In genomic region chrX:4795329-4795728, ce11 we compare ENCODE assay signal across 3 worm cellular contexts.
TF ChIP-seq lines count a peak whose summit lies in the region.

No protein-coding gene starts in this region.

TF ChIP-seq in whole organism, L1 larva, 84 proteins besides CTCF, POLR2A, EP300 and RAD21 (continued from another document):
- TF ChIP-seq aly-2 (tag; optimal IDR thresholded peaks at IDR 0.05; lab: Kevin White, UChicago) (no peak), aha-1 (tag; optimal IDR thresholded peaks at IDR 0.05; lab: Kevin White, UChicago) (no peak), lir-3 (tag; optimal IDR thresholded peaks at IDR 0.05; lab: Kevin White, UChicago; ENCODE audit: poor library complexity) (no peak), elt-2 (tag; optimal IDR thresholded peaks at IDR 0.05; lab: Kevin White, UChicago) (peak; percentile 98), C04F5.9 (tag; optimal IDR thresholded peaks at IDR 0.05; lab: Kevin White, UChicago) (no peak), hlh-4 (tag; optimal IDR thresholded peaks at IDR 0.05; lab: Kevin White, UChicago) (no peak), unc-86 (tag; optimal IDR thresholded peaks at IDR 0.05; lab: Kevin White, UChicago) (no peak), unc-98 (GFP tag; IDR thresholded peaks at IDR 0.05; lab: Robert Waterston, UW) (no peak), fkh-8 (tag; optimal IDR thresholded peaks at IDR 0.05; lab: Kevin White, UChicago) (no peak), mab-9 (GFP tag; IDR thresholded peaks at IDR 0.05; lab: Robert Waterston, UW) (no peak), nhr-237 (tag; optimal IDR thresholded peaks at IDR 0.05; lab: Kevin White, UChicago) (no peak), nhr-84 (tag; optimal IDR thresholded peaks at IDR 0.05; lab: Kevin White, UChicago) (no peak), alr-1 (tag; optimal IDR thresholded peaks at IDR 0.05; lab: Kevin White, UChicago; ENCODE audit: borderline replicate concordance) (no peak), nhr-11 (tag; optimal IDR thresholded peaks at IDR 0.05; lab: Kevin White, UChicago) (no peak), tlp-1 (tag; optimal IDR thresholded peaks at IDR 0.05; lab: Kevin White, UChicago) (peak; percentile 47), pqm-1 (tag; optimal IDR thresholded peaks at IDR 0.05; lab: Kevin White, UChicago) (peak; percentile 12), blmp-1 (tag; optimal IDR thresholded peaks at IDR 0.05; lab: Kevin White, UChicago) (peak; percentile 96), tbx-2 (tag; optimal IDR thresholded peaks at IDR 0.05; lab: Kevin White, UChicago) (no peak), rnt-1 (tag; optimal IDR thresholded peaks at IDR 0.05; lab: Kevin White, UChicago) (no peak), lsy-2 (tag; optimal IDR thresholded peaks at IDR 0.05; lab: Kevin White, UChicago) (no peak), lin-35 (GFP tag; optimal IDR thresholded peaks at IDR 0.05; lab: Kevin White, UChicago) (peak in 1 of 2 experiments; percentile 63), mef-2 (tag; optimal IDR thresholded peaks at IDR 0.05; lab: Kevin White, UChicago) (no peak), nhr-47 (tag; optimal IDR thresholded peaks at IDR 0.05; lab: Kevin White, UChicago) (no peak), fkh-4 (tag; optimal IDR thresholded peaks at IDR 0.05; lab: Kevin White, UChicago; ENCODE audit: borderline replicate concordance) (no peak), nhr-19 (GFP tag; conservative IDR thresholded peaks at IDR 0.05; lab: Robert Waterston, UW) (no peak; the same call in 1 of the 2 replicates), mep-1 (tag; optimal IDR thresholded peaks at IDR 0.05; lab: Kevin White, UChicago) (no peak), lin-14 (GFP tag; optimal IDR thresholded peaks at IDR 0.05; lab: Kevin White, UChicago) (peak; percentile 51), zag-1 (tag; optimal IDR thresholded peaks at IDR 0.05; lab: Kevin White, UChicago) (no peak), xbp-1 (tag; optimal IDR thresholded peaks at IDR 0.05; lab: Kevin White, UChicago) (no peak), ces-1 (GFP tag; optimal IDR thresholded peaks at IDR 0.05; lab: Kevin White, UChicago) (no peak), fkh-10 (GFP tag; optimal IDR thresholded peaks at IDR 0.05; lab: Kevin White, UChicago) (no peak), ceh-63 (GFP tag; optimal IDR thresholded peaks at IDR 0.05; lab: Kevin White, UChicago) (no peak), irx-1 (tag; optimal IDR thresholded peaks at IDR 0.05; lab: Kevin White, UChicago) (no peak), egl-27 (tag; optimal IDR thresholded peaks at IDR 0.05; lab: Kevin White, UChicago) (no peak), elt-3 (tag; optimal IDR thresholded peaks at IDR 0.05; lab: Kevin White, UChicago) (peak in 1 of 6 experiments; percentile 36), snu-23 (GFP tag; optimal IDR thresholded peaks at IDR 0.05; lab: Kevin White, UChicago) (no peak), nhr-71 (tag; optimal IDR thresholded peaks at IDR 0.05; lab: Kevin White, UChicago) (peak; percentile 48), jun-1 (tag; optimal IDR thresholded peaks at IDR 0.05; lab: Kevin White, UChicago) (peak; percentile 69), nhr-85 (tag; lab: Kevin White, UChicago) (peak; percentile 18), ceh-88 (GFP tag; IDR thresholded peaks at IDR 0.05; lab: Robert Waterston, UW) (no peak), lin-15B (tag; optimal IDR thresholded peaks at IDR 0.05; lab: Kevin White, UChicago) (no peak), ets-5 (GFP tag; IDR thresholded peaks at IDR 0.05; lab: Robert Waterston, UW) (no peak), Y116A8C.19 (tag; optimal IDR thresholded peaks at IDR 0.05; lab: Kevin White, UChicago; ENCODE audit: borderline replicate concordance) (no peak), efl-3 (GFP tag; optimal IDR thresholded peaks at IDR 0.05; lab: Kevin White, UChicago) (no peak)

TF ChIP-seq in whole organism, L2 larva, 48 proteins besides CTCF, POLR2A, EP300 and RAD21 (continued from another document):
- peak; percentile 83 for TF ChIP-seq sma-9 (GFP tag; optimal IDR thresholded peaks at IDR 0.05; lab: Kevin White, UChicago)
- no peak for TF ChIP-seq sma-9 (tag; optimal IDR thresholded peaks at IDR 0.05; lab: Kevin White, UChicago)
- TF ChIP-seq C34F6.9 (tag; optimal IDR thresholded peaks at IDR 0.05; lab: Kevin White, UChicago), result no peak
- no peak for TF ChIP-seq aly-2 (tag; optimal IDR thresholded peaks at IDR 0.05; lab: Kevin White, UChicago)
- no peak for TF ChIP-seq egl-27 (tag; optimal IDR thresholded peaks at IDR 0.05; lab: Kevin White, UChicago)
- TF ChIP-seq nhr-23 (tag; optimal IDR thresholded peaks at IDR 0.05; lab: Kevin White, UChicago), result no peak
- peak; percentile 1 for TF ChIP-seq gmeb-1 (tag; optimal IDR thresholded peaks at IDR 0.05; lab: Kevin White, UChicago)
- TF ChIP-seq dmd-4 (tag; optimal IDR thresholded peaks at IDR 0.05; lab: Kevin White, UChicago), result no peak
- TF ChIP-seq nhr-21 (tag; optimal IDR thresholded peaks at IDR 0.05; lab: Kevin White, UChicago), result no peak
- no peak for TF ChIP-seq ztf-1 (GFP tag; conservative IDR thresholded peaks at IDR 0.05; lab: Robert Waterston, UW)
- TF ChIP-seq ztf-11 (tag; optimal IDR thresholded peaks at IDR 0.05; lab: Kevin White, UChicago), result no peak
- TF ChIP-seq lsy-2 (tag; optimal IDR thresholded peaks at IDR 0.05; lab: Kevin White, UChicago), result peak in 1 of 2 experiments; percentile 4
- peak; percentile 14 for TF ChIP-seq nhr-129 (tag; optimal IDR thresholded peaks at IDR 0.05; lab: Kevin White, UChicago)
- no peak for TF ChIP-seq mab-5 (tag; optimal IDR thresholded peaks at IDR 0.05; lab: Kevin White, UChicago)
- no peak for TF ChIP-seq ceh-16 (tag; optimal IDR thresholded peaks at IDR 0.05; lab: Kevin White, UChicago)

TF ChIP-seq in whole organism, L4 larva, 104 proteins besides CTCF, POLR2A, EP300 and RAD21 (continued from another document):
- TF ChIP-seq ceh-20 (GFP tag; IDR thresholded peaks at IDR 0.05; lab: Robert Waterston, UW) (peak; percentile 63; the same call in 1 of the 2 replicates), pqm-1 (tag; optimal IDR thresholded peaks at IDR 0.05; lab: Kevin White, UChicago) (peak; percentile 83), lsy-2 (tag; optimal IDR thresholded peaks at IDR 0.05; lab: Kevin White, UChicago) (peak in 1 of 2 experiments; percentile 38), dpl-1 (GFP tag; optimal IDR thresholded peaks at IDR 0.05; lab: Kevin White, UChicago) (peak; percentile 8), hlh-30 (tag; optimal IDR thresholded peaks at IDR 0.05; lab: Kevin White, UChicago; ENCODE audit: insufficient read depth) (peak; percentile 84), daf-16 (GFP tag; optimal IDR thresholded peaks at IDR 0.05; lab: Kevin White, UChicago) (peak in 1 of 2 experiments; percentile 34), daf-16 (tag; optimal IDR thresholded peaks at IDR 0.05; lab: Kevin White, UChicago) (peak; percentile 97), egl-43 (GFP tag; IDR thresholded peaks at IDR 0.05; lab: Robert Waterston, UW) (no peak), nhr-77 (tag; optimal IDR thresholded peaks at IDR 0.05; lab: Kevin White, UChicago) (peak; percentile 72), mep-1 (tag; optimal IDR thresholded peaks at IDR 0.05; lab: Kevin White, UChicago) (peak; percentile 31), gei-8 (GFP tag; optimal IDR thresholded peaks at IDR 0.05; lab: Kevin White, UChicago) (no peak), hlh-11 (tag; optimal IDR thresholded peaks at IDR 0.05; lab: Kevin White, UChicago) (peak; percentile 89), mdl-1 (tag; optimal IDR thresholded peaks at IDR 0.05; lab: Kevin White, UChicago) (peak in 1 of 2 experiments; percentile 68), madf-5 (GFP tag; IDR thresholded peaks at IDR 0.05; lab: Robert Waterston, UW) (0 out of 4 replicates have a peak, but pooled peaks of 1 of the 2 experiments have one; percentile 20), R02D3.7 (tag; optimal IDR thresholded peaks at IDR 0.05; lab: Kevin White, UChicago) (no peak), ctbp-1 (GFP tag; IDR thresholded peaks at IDR 0.05; lab: Robert Waterston, UW) (no peak), nhr-28 (tag; optimal IDR thresholded peaks at IDR 0.05; lab: Kevin White, UChicago) (peak; percentile 66), nhr-102 (tag; optimal IDR thresholded peaks at IDR 0.05; lab: Kevin White, UChicago) (peak; percentile 65), madf-9 (GFP tag; conservative IDR thresholded peaks at IDR 0.05; lab: Robert Waterston, UW) (no peak), mxl-2 (GFP tag; conservative IDR thresholded peaks at IDR 0.05; lab: Robert Waterston, UW) (peak; percentile 17; the same call in 1 of the 2 replicates), nhr-42 (GFP tag; IDR thresholded peaks at IDR 0.05; lab: Robert Waterston, UW) (0 out of 2 replicates have a peak, but pooled peaks have one; percentile 17)
